Worm (Caenorhabditis elegans): ENCODE data around the gene mig-38.

DNA sequence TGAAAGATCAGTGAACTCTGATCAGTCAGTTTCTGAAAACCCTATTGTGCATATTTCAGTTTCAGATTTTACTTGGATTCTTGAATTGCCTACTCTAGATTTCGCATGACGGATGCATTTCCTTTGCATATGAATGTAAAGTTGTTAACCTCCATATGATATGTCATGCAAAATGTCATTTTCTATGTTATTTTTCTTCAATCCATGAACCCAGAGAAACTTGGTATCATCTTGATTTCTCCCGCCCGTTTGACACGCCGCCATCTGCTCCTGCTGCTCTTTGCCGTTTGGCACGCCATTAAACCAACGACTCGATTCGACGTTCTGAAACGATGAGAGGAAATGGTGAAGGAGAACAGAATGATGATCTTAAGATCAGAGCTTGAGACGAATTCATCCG, 56.3 kb downstream of the mig-38 start:
- no peak for TF ChIP-seq nhr-237 (tag; optimal IDR thresholded peaks at IDR 0.05)
- TF ChIP-seq R02D3.7 (tag; optimal IDR thresholded peaks at IDR 0.05): no peak
- no peak for TF ChIP-seq unc-39 (tag; optimal IDR thresholded peaks at IDR 0.05)
- no peak for TF ChIP-seq zag-1 (tag; optimal IDR thresholded peaks at IDR 0.05)
- TF ChIP-seq ZK546.5 (tag; optimal IDR thresholded peaks at IDR 0.05): no peak
- TF ChIP-seq lin-13 (GFP tag; optimal IDR thresholded peaks at IDR 0.05): no peak
- TF ChIP-seq fos-1 (tag; optimal IDR thresholded peaks at IDR 0.05): no peak
